Fruit fly (Drosophila melanogaster) Kc167 (cell line): Measurements from ENCODE around the gene amos.

Source experiments
- Myc ChIP-seq: fragments of >200 bp; optimal IDR thresholded peaks from 2 replicates; lab custom pipeline; 2017; ENCODE audit warnings: missing external identifiers
- Sin3A ChIP-seq: fragments of >200 bp; optimal IDR thresholded peaks from 2 replicates; lab custom pipeline; 2018; ENCODE audit warnings: missing external identifiers
- h ChIP-seq: fragments of >200 bp; optimal IDR thresholded peaks from 3 replicates; lab custom pipeline; 2018; ENCODE audit warnings: missing external identifiers
- insv ChIP-seq: fragments of >200 bp; optimal IDR thresholded peaks from 3 replicates; lab custom pipeline; 2018; ENCODE audit warnings: missing external identifiers
- psq ChIP-seq: fragments of >200 bp; optimal IDR thresholded peaks from 2 replicates; lab custom pipeline; 2017; ENCODE audit warnings: missing external identifiers

- TF ChIP-seq psq (lab: Kevin White, UChicago) (no peak), Sin3A (lab: Kevin White, UChicago) (no peak), h (lab: Kevin White, UChicago) (no peak), Myc (no peak), insv (lab: Kevin White, UChicago) (no peak)
Observed at dm6 chr2L:18645468-18645867, 48.7 kb upstream of the amos start.
